Worm (Caenorhabditis elegans): ENCODE measurements around the gene pxd-1.

pxd-1 gene

ce11 chrIII:4015382-4015986 lies 9.5 kb downstream of the pxd-1 start (continued):
- no peak for TF ChIP-seq D1046.2 (GFP tag; IDR thresholded peaks at IDR 0.05)
- no peak for TF ChIP-seq egl-43 (GFP tag; IDR thresholded peaks at IDR 0.05)
- TF ChIP-seq nhr-11 (tag; optimal IDR thresholded peaks at IDR 0.05): no peak
- peak in 1 of 2 experiments; percentile 15 for TF ChIP-seq ZK546.5 (tag; optimal IDR thresholded peaks at IDR 0.05)
- TF ChIP-seq Y5F2A.4 (GFP tag; optimal IDR thresholded peaks at IDR 0.05): no peak
- TF ChIP-seq lin-13 (GFP tag; optimal IDR thresholded peaks at IDR 0.05): no peak
- TF ChIP-seq spr-1 (tag; optimal IDR thresholded peaks at IDR 0.05): peak; percentile 29
- TF ChIP-seq zfp-3 (GFP tag; conservative IDR thresholded peaks at IDR 0.05): 0 out of 2 replicates have a peak, but pooled peaks have one; percentile 17
- TF ChIP-seq ama-1 (optimal IDR thresholded peaks at IDR 0.05): peak; percentile 92
- TF ChIP-seq gei-8 (GFP tag; optimal IDR thresholded peaks at IDR 0.05): no peak
- TF ChIP-seq F26F4.8 (GFP tag; conservative IDR thresholded peaks at IDR 0.05): no peak
- TF ChIP-seq Y48G9A.11 (GFP tag; IDR thresholded peaks at IDR 0.05): peak; percentile 48; the same call in 1 of the 2 replicates
- TF ChIP-seq nhr-111 (GFP tag; optimal IDR thresholded peaks at IDR 0.05): peak; percentile 45
- TF ChIP-seq aha-1 (tag): peak; percentile 96

ce11 chrIII:4017527-4017926 lies 11.6 kb downstream of the pxd-1 start, which contains the start of gene tbb-2:
tbb-2 (minus strand) TSS chrIII:4017627.
- no peak for TF ChIP-seq spr-3 (GFP tag; optimal IDR thresholded peaks at IDR 0.05)
- TF ChIP-seq Y5F2A.4 (GFP tag; optimal IDR thresholded peaks at IDR 0.05): no peak
- no peak for TF ChIP-seq nhr-28 (tag; optimal IDR thresholded peaks at IDR 0.05)
- TF ChIP-seq nhr-77 (tag; optimal IDR thresholded peaks at IDR 0.05): no peak
- TF ChIP-seq sdz-12 (GFP tag; optimal IDR thresholded peaks at IDR 0.05): no peak
- TF ChIP-seq pha-4 (GFP tag; IDR thresholded peaks at IDR 0.05): no peak
- TF ChIP-seq pha-4 (tag; optimal IDR thresholded peaks at IDR 0.05): no peak
- no peak for TF ChIP-seq daf-12 (tag; optimal IDR thresholded peaks at IDR 0.05)
- no peak for TF ChIP-seq mdl-1 (tag; optimal IDR thresholded peaks at IDR 0.05)
- no peak for TF ChIP-seq zag-1 (tag; optimal IDR thresholded peaks at IDR 0.05)
- TF ChIP-seq T20F7.1 (GFP tag; optimal IDR thresholded peaks at IDR 0.05): no peak
- TF ChIP-seq ceh-28 (tag; optimal IDR thresholded peaks at IDR 0.05): no peak
- TF ChIP-seq rbr-2 (tag; optimal IDR thresholded peaks at IDR 0.05): no peak
- TF ChIP-seq nhr-25 (tag; optimal IDR thresholded peaks at IDR 0.05; ENCODE audit: borderline replicate concordance, insufficient read depth): no peak
- no peak for TF ChIP-seq lsy-2 (tag; optimal IDR thresholded peaks at IDR 0.05)
- no peak for TF ChIP-seq arid-1 (GFP tag; conservative IDR thresholded peaks at IDR 0.05)
- TF ChIP-seq mep-1 (tag; optimal IDR thresholded peaks at IDR 0.05): no peak
- no peak for TF ChIP-seq snpc-4 (tag; optimal IDR thresholded peaks at IDR 0.05)
- no peak for TF ChIP-seq unc-39 (tag; optimal IDR thresholded peaks at IDR 0.05)
- TF ChIP-seq lin-15B (tag; optimal IDR thresholded peaks at IDR 0.05): no peak

- TF ChIP-seq lir-3 (tag; optimal IDR thresholded peaks at IDR 0.05): peak; percentile 7
- no peak for TF ChIP-seq sdz-12 (GFP tag; optimal IDR thresholded peaks at IDR 0.05)
- no peak for TF ChIP-seq zfp-2 (tag; optimal IDR thresholded peaks at IDR 0.05)
- peak; percentile 96 for TF ChIP-seq aha-1 (tag)
- no peak for TF ChIP-seq daf-8 (GFP tag; IDR thresholded peaks at IDR 0.05)
- TF ChIP-seq Y75B8A.6 (GFP tag; IDR thresholded peaks at IDR 0.05): no peak
- TF ChIP-seq lin-13 (GFP tag; optimal IDR thresholded peaks at IDR 0.05): peak; percentile 71
- TF ChIP-seq nhr-237 (tag; optimal IDR thresholded peaks at IDR 0.05): no peak
- TF ChIP-seq php-3 (GFP tag; IDR thresholded peaks at IDR 0.05): no peak
- TF ChIP-seq zip-11 (GFP tag; IDR thresholded peaks at IDR 0.05): no peak
- no peak for TF ChIP-seq ztf-11 (tag; optimal IDR thresholded peaks at IDR 0.05)
- no peak for TF ChIP-seq ztf-7 (tag; optimal IDR thresholded peaks at IDR 0.05)
- peak; percentile 74 for TF ChIP-seq mep-1 (tag; optimal IDR thresholded peaks at IDR 0.05)
- peak; percentile 88 for TF ChIP-seq nhr-11 (tag; optimal IDR thresholded peaks at IDR 0.05)
- TF ChIP-seq ZK337.2 (GFP tag; IDR thresholded peaks at IDR 0.05): no peak
- TF ChIP-seq ceh-28 (tag; optimal IDR thresholded peaks at IDR 0.05): peak; percentile 76
- peak; percentile 47 for TF ChIP-seq fkh-10 (GFP tag; optimal IDR thresholded peaks at IDR 0.05)
- TF ChIP-seq unc-39 (tag; optimal IDR thresholded peaks at IDR 0.05): no peak
- TF ChIP-seq nhr-10 (tag; optimal IDR thresholded peaks at IDR 0.05): peak; percentile 10
- no peak for TF ChIP-seq ces-1 (GFP tag; optimal IDR thresholded peaks at IDR 0.05)
- no peak for TF ChIP-seq gei-8 (GFP tag; optimal IDR thresholded peaks at IDR 0.05)
- peak; percentile 64 for TF ChIP-seq mes-2 (tag; optimal IDR thresholded peaks at IDR 0.05; ENCODE audit: poor library complexity, severe bottlenecking)
- no peak for TF ChIP-seq ceh-82 (tag; optimal IDR thresholded peaks at IDR 0.05)
- TF ChIP-seq pha-4 (GFP tag; IDR thresholded peaks at IDR 0.05): no peak
- no peak for TF ChIP-seq pha-4 (tag; optimal IDR thresholded peaks at IDR 0.05)
- TF ChIP-seq skn-1 (tag; optimal IDR thresholded peaks at IDR 0.05): no peak
Measured at ce11 chrIII:4018095-4018498, 12.2 kb downstream of the pxd-1 start.
